Worm (Caenorhabditis elegans): ENCODE data around the gene fbxb-22.
A peak's percentile ranks its signal among the peaks of the same experiment; 100 is the strongest.

ce11 chrIII:11915666-11916065, 32.1 kb upstream of the fbxb-22 start, which contains the start of the genes ndab-1 and npp-16:
- no peak for TF ChIP-seq tab-1 (GFP tag; IDR thresholded peaks at IDR 0.05)
- no peak for TF ChIP-seq ref-1 (GFP tag; conservative IDR thresholded peaks at IDR 0.05)
- no peak for TF ChIP-seq med-1 (GFP tag; optimal IDR thresholded peaks at IDR 0.05; ENCODE audit: insufficient read depth)
- 0 out of 2 replicates have a peak, but pooled peaks have one; percentile 36 for TF ChIP-seq flt-1 (GFP tag; IDR thresholded peaks at IDR 0.05)
- TF ChIP-seq cog-1 (tag; optimal IDR thresholded peaks at IDR 0.05) = no peak

All from whole organism, midembryonic.